Worm (Caenorhabditis elegans) whole organism, midembryonic: Measurements from ENCODE around the gene F09C8.2.

Source experiments
- T22C8.4 ChIP-seq: fragments of 200-800 bp; sonication (Bioruptor generic); IDR thresholded peaks from 2 replicates; pipeline ENCODE4 v1.3.6; 2022; ENCODE audit warnings: missing genetic modification characterization, missing compliant biosample characterization
- cog-1 ChIP-seq: sonication (generic microtip); optimal IDR thresholded peaks from 2 replicates; lab custom pipeline; 2016; ENCODE audit warnings: missing genetic modification characterization, missing compliant biosample characterization
- klf-2 ChIP-seq: fragments of 200-800 bp; sonication (Bioruptor generic); conservative IDR thresholded peaks from 2 replicates; pipeline ENCODE4 v1.3.6; 2022; ENCODE audit warnings: missing genetic modification reagents, missing genetic modification characterization, missing compliant biosample characterization
- med-1 ChIP-seq: sonication (generic microtip); optimal IDR thresholded peaks from 2 replicates; lab custom pipeline; 2017; ENCODE audit warnings: missing genetic modification characterization, mild to moderate bottlenecking, missing compliant biosample characterization, antibody characterized with exemption, missing genetic modification reagents; ENCODE audit not compliant: insufficient read depth
- ref-1 ChIP-seq: fragments of 200-800 bp; sonication (Bioruptor generic); conservative IDR thresholded peaks from 2 replicates; pipeline ENCODE4 v1.3.6; 2022; ENCODE audit warnings: missing genetic modification reagents, missing genetic modification characterization, missing compliant biosample characterization
- tab-1 ChIP-seq: fragments of 200-800 bp; sonication (Bioruptor generic); IDR thresholded peaks from 2 replicates; pipeline ENCODE4 v1.3.6; 2022; ENCODE audit warnings: missing genetic modification characterization, missing compliant biosample characterization

DNA sequence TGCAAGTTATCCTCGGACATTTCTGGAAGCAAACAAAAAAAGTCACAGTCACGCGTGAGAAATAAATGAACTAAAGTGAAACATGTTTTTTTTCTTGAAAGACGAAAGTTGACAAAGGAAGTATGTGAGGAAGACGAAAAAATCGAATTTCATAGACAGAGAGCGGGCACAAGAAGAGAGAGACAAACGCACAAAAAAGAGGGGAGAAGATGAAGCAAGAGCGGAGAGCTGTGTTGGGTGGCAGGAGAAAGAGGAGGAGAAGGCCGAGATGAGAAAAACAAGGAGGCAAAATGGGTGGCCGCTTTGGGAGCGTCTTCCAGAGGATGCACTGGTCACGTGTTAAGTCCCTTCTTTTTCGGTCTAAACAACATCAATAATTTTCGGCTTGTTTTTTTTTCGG is 18.0 kb downstream of the F09C8.2 start, which contains the start of gene ZK1073.1:
- TF ChIP-seq ref-1 (GFP tag; lab: Robert Waterston, UW), result no peak
- TF ChIP-seq tab-1, result no peak
- no peak for TF ChIP-seq klf-2 (GFP tag; lab: Robert Waterston, UW)
- no peak for TF ChIP-seq T22C8.4 (GFP tag; lab: Robert Waterston, UW)
- no peak for TF ChIP-seq med-1
- TF ChIP-seq cog-1 (tag; lab: Kevin White, UChicago), result no peak
